Fruit fly (Drosophila melanogaster) whole organism, pupa: ENCODE results near the gene norpA.
A peak's percentile ranks its signal among the peaks of the same experiment; 100 is the strongest.
"Not testable (repeated sequence)": the region's sequence is repeated elsewhere in the genome, so short reads cannot be mapped to it uniquely, and the experiment has no call there.

Source experiments
- CG10348 ChIP-seq: fragments of 200-800 bp; sonication (Bioruptor generic); IDR thresholded peaks from 2 replicates; pipeline ENCODE4 v1.3.6; 2022; ENCODE audit warnings: missing biosample characterization, missing genetic modification characterization
- CG12605 ChIP-seq: fragments of 200-800 bp; sonication (Bioruptor generic); IDR thresholded peaks from 2 replicates; pipeline ENCODE4 v1.3.6; 2022; ENCODE audit warnings: missing biosample characterization, missing genetic modification characterization
- CG13204 ChIP-seq: fragments of 200-800 bp; sonication (Bioruptor generic); optimal IDR thresholded peaks from 2 replicates; lab custom pipeline; 2018; ENCODE audit warnings: missing biosample characterization, mild to moderate bottlenecking, missing genetic modification characterization, moderate library complexity
- CG14655 ChIP-seq: fragments of 200-800 bp; sonication (Bioruptor generic); optimal IDR thresholded peaks from 3 replicates; lab custom pipeline; 2017; ENCODE audit warnings: mild to moderate bottlenecking, missing biosample characterization, missing genetic modification reagents, missing genetic modification characterization
- CG15710 ChIP-seq: fragments of 200-800 bp; sonication (Bioruptor generic); optimal IDR thresholded peaks from 2 replicates; lab custom pipeline; 2018; ENCODE audit warnings: missing biosample characterization, mild to moderate bottlenecking, missing genetic modification characterization, moderate library complexity
- CG17806 ChIP-seq: fragments of 200-800 bp; sonication (Bioruptor generic); optimal IDR thresholded peaks from 2 replicates; lab custom pipeline; 2018; ENCODE audit warnings: missing biosample characterization, mild to moderate bottlenecking, missing genetic modification characterization, moderate library complexity
- CG32121 ChIP-seq: fragments of 200-800 bp; sonication (Bioruptor generic); IDR thresholded peaks from 2 replicates; pipeline ENCODE4 v1.3.6; 2022; ENCODE audit warnings: missing biosample characterization, missing genetic modification characterization
- CG34367 ChIP-seq: fragments of 200-800 bp; sonication (Bioruptor generic); optimal IDR thresholded peaks from 2 replicates; lab custom pipeline; 2018; ENCODE audit warnings: missing biosample characterization, mild to moderate bottlenecking, missing genetic modification characterization
- CG4496 ChIP-seq: fragments of 200-800 bp; sonication (Bioruptor generic); IDR thresholded peaks from 3 replicates; pipeline ENCODE4 v1.3.6; 2022; ENCODE audit warnings: missing biosample characterization, missing genetic modification characterization
- CG8159 ChIP-seq: fragments of 200-800 bp; sonication (Bioruptor generic); optimal IDR thresholded peaks from 3 replicates; lab custom pipeline; 2018; ENCODE audit warnings: missing biosample characterization, mild to moderate bottlenecking, missing genetic modification characterization, moderate library complexity
- CG8301 ChIP-seq: fragments of 200-800 bp; sonication (Bioruptor generic); optimal IDR thresholded peaks from 2 replicates; lab custom pipeline; 2018; ENCODE audit warnings: missing biosample characterization, mild to moderate bottlenecking, missing genetic modification characterization
- CG9948 ChIP-seq: fragments of 200-800 bp; sonication (Bioruptor generic); optimal IDR thresholded peaks from 2 replicates; lab custom pipeline; 2018; ENCODE audit warnings: missing biosample characterization, mild to moderate bottlenecking, missing genetic modification characterization, moderate library complexity
- D1 ChIP-seq: fragments of 200-800 bp; sonication (Bioruptor generic); optimal IDR thresholded peaks from 2 replicates; lab custom pipeline; 2018; ENCODE audit warnings: missing biosample characterization, mild to moderate bottlenecking, missing genetic modification characterization, moderate library complexity
- EcR ChIP-seq: fragments of 200-800 bp; sonication (Bioruptor generic); optimal IDR thresholded peaks from 3 replicates; lab custom pipeline; 2019; ENCODE audit warnings: missing biosample characterization, missing genetic modification characterization, mild to moderate bottlenecking, moderate library complexity, missing genetic modification reagents
- Ets98B ChIP-seq: fragments of 200-800 bp; sonication (Bioruptor generic); IDR thresholded peaks from 2 replicates; pipeline ENCODE4 v1.3.6; 2022; ENCODE audit warnings: missing biosample characterization, missing genetic modification characterization
- Pif1A ChIP-seq: fragments of 200-800 bp; sonication (Bioruptor generic); optimal IDR thresholded peaks from 3 replicates; lab custom pipeline; 2016; ENCODE audit warnings: missing biosample characterization, missing genetic modification characterization
- Pif1B ChIP-seq: fragments of 200-800 bp; sonication (Bioruptor generic); optimal IDR thresholded peaks from 3 replicates; lab custom pipeline; 2016; ENCODE audit warnings: missing biosample characterization, missing genetic modification characterization
- Snoo ChIP-seq: fragments of 200-800 bp; sonication (Bioruptor generic); optimal IDR thresholded peaks from 3 replicates; lab custom pipeline; 2017; ENCODE audit warnings: missing biosample characterization, mild to moderate bottlenecking, missing genetic modification characterization, inconsistent platforms
- fd96Ca ChIP-seq: fragments of 200-800 bp; sonication (Bioruptor generic); IDR thresholded peaks from 3 replicates; pipeline ENCODE4 v1.3.6; 2022; ENCODE audit warnings: missing biosample characterization, missing genetic modification characterization
- gl ChIP-seq: fragments of 200-800 bp; sonication (Bioruptor generic); optimal IDR thresholded peaks from 2 replicates; lab custom pipeline; 2018; ENCODE audit warnings: missing biosample characterization, mild to moderate bottlenecking, missing genetic modification characterization
- rn ChIP-seq: fragments of 200-800 bp; sonication (Bioruptor generic); IDR thresholded peaks from 2 replicates; pipeline ENCODE4 v1.3.6; 2022; ENCODE audit warnings: missing biosample characterization, missing genetic modification characterization

The norpA gene

dm6 chrX:4280769-4281168 lies 41.7 kb upstream of the norpA start:
- TF ChIP-seq CG13204 (GFP tag; lab: Kevin White, UChicago) (no peak), CG12605 (peak; percentile 37; the same call in 1 of the 2 replicates)

- TF ChIP-seq CG8301 (tag; lab: Kevin White, UChicago) (no peak), CG32121 (no peak), D1 (tag; lab: Kevin White, UChicago) (no peak), CG15710 (no peak), CG10348 (GFP tag; lab: Robert Waterston, UW) (no peak), CG13204 (GFP tag; lab: Kevin White, UChicago) (no peak), CG4496 (GFP tag; lab: Robert Waterston, UW) (no peak), CG34367 (tag; lab: Kevin White, UChicago) (no peak), Ets98B (GFP tag; lab: Robert Waterston, UW) (no peak), gl (no peak), CG8159 (no peak)
Measured at dm6 chrX:4293418-4293817, 29.0 kb upstream of the norpA start.

dm6 chrX:4302246-4302645 lies 20.2 kb upstream of the norpA start, which contains the start of gene CG12692:
CG12692 (minus strand) TSS chrX:4302346.
- no peak for TF ChIP-seq Snoo (tag; lab: Kevin White, UChicago)
- TF ChIP-seq CG12605 = no peak
- TF ChIP-seq Ets98B (GFP tag; lab: Robert Waterston, UW) = no peak
- no peak for TF ChIP-seq CG13204 (GFP tag; lab: Kevin White, UChicago)

dm6 chrX:4305980-4306379 lies 16.4 kb upstream of the norpA start:
- TF ChIP-seq rn (GFP tag; lab: Robert Waterston, UW) = no peak
- TF ChIP-seq CG8301 (tag; lab: Kevin White, UChicago) = no peak
- no peak for TF ChIP-seq CG4496 (GFP tag; lab: Robert Waterston, UW)
- TF ChIP-seq EcR (GFP tag; lab: Kevin White, UChicago) = no peak
- no peak for TF ChIP-seq fd96Ca (GFP tag; lab: Robert Waterston, UW)

- no peak for TF ChIP-seq Snoo (tag; lab: Kevin White, UChicago)
- TF ChIP-seq Pif1A (GFP tag; lab: Kevin White, UChicago) = no peak
- TF ChIP-seq CG32121 = no peak
- TF ChIP-seq CG4496 (GFP tag; lab: Robert Waterston, UW) = no peak
- TF ChIP-seq CG34367 (tag; lab: Kevin White, UChicago) = no peak
- TF ChIP-seq CG15710 = no peak
- no peak for TF ChIP-seq CG12605
- TF ChIP-seq, all 21 proteins: peak for 0
Measured at dm6 chrX:4311699-4312098, 10.7 kb upstream of the norpA start, which contains the start of gene CG15579. CG15579 (minus strand) TSS chrX:4311799.

dm6 chrX:4318001-4318400 lies 4.4 kb upstream of the norpA start:
- TF ChIP-seq CG4496 (GFP tag; lab: Robert Waterston, UW) (peak; percentile 70; the same call in 2 of the 3 replicates), Ets98B (GFP tag; lab: Robert Waterston, UW) (peak; percentile 55), CG12605 (peak; percentile 36), rn (GFP tag; lab: Robert Waterston, UW) (peak; percentile 55), CG32121 (peak; percentile 38; the same call in 1 of the 2 replicates), fd96Ca (GFP tag; lab: Robert Waterston, UW) (0 out of 3 replicates have a peak, but pooled peaks have one; percentile 10)

dm6 chrX:4318701-4319100 lies 3.7 kb upstream of the norpA start, which contains the start of gene mei-9:
mei-9 (minus strand) TSS chrX:4318801.
- not testable (repeated sequence) for TF ChIP-seq CG34367 (tag; lab: Kevin White, UChicago); fd96Ca (GFP tag; lab: Robert Waterston, UW); Pif1A (GFP tag; lab: Kevin White, UChicago)

dm6 chrX:4319240-4319639 lies 3.2 kb upstream of the norpA start, which contains the start of gene NO66:
NO66 (plus strand) TSS chrX:4319438.
- TF ChIP-seq CG10348 (GFP tag; lab: Robert Waterston, UW); CG34367 (tag; lab: Kevin White, UChicago); Pif1B (GFP tag; lab: Kevin White, UChicago): not testable (repeated sequence)

- TF ChIP-seq CG15710 = no peak
Measured at dm6 chrX:4322131-4322233, 444 bp upstream of the norpA start, which contains the start of gene mRpL33. mRpL33 (minus strand) TSS chrX:4322231.

- TF ChIP-seq Pif1B (GFP tag; lab: Kevin White, UChicago) (peak; percentile 63), CG15710 (peak; percentile 50), gl (no peak), CG4496 (GFP tag; lab: Robert Waterston, UW) (peak; percentile 73), CG9948 (tag; lab: Kevin White, UChicago) (peak; percentile 73), CG8301 (tag; lab: Kevin White, UChicago) (peak; percentile 68), D1 (tag; lab: Kevin White, UChicago) (peak; percentile 28), EcR (GFP tag; lab: Kevin White, UChicago) (no peak), CG8159 (peak; percentile 72), Pif1A (GFP tag; lab: Kevin White, UChicago) (peak; percentile 43), CG17806 (tag; lab: Kevin White, UChicago) (peak; percentile 54), Snoo (tag; lab: Kevin White, UChicago) (peak; percentile 69), CG34367 (tag; lab: Kevin White, UChicago) (no peak), CG13204 (GFP tag; lab: Kevin White, UChicago) (peak; percentile 44), fd96Ca (GFP tag; lab: Robert Waterston, UW) (peak; percentile 70; the same call in 2 of the 3 replicates), CG12605 (0 out of 2 replicates have a peak, but pooled peaks have one; percentile 45), rn (GFP tag; lab: Robert Waterston, UW) (0 out of 2 replicates have a peak, but pooled peaks have one; percentile 23), CG32121 (peak; percentile 76), CG10348 (GFP tag; lab: Robert Waterston, UW) (no peak), CG14655 (GFP tag; lab: Kevin White, UChicago) (peak; percentile 73), Ets98B (GFP tag; lab: Robert Waterston, UW) (peak; percentile 77)
Measured at dm6 chrX:4323911-4324368, 1.5 kb downstream of the norpA start.
